Fruit fly (Drosophila melanogaster): ENCODE measurements around the gene CG4278.

dm6 chr2L:16307026-16307703 is 19.7 kb upstream of the CG4278 start, which contains the start of the genes CG5861 and Syx5:
- TF ChIP-seq CG8478 (optimal IDR thresholded peaks at IDR 0.05) (no peak), psq (optimal IDR thresholded peaks at IDR 0.05) (no peak), usp (GFP tag; optimal IDR thresholded peaks at IDR 0.05) (no peak), Dll (optimal IDR thresholded peaks at IDR 0.05) (no peak)
